Worm (Caenorhabditis elegans): ENCODE data around the gene F41E7.2.

DNA sequence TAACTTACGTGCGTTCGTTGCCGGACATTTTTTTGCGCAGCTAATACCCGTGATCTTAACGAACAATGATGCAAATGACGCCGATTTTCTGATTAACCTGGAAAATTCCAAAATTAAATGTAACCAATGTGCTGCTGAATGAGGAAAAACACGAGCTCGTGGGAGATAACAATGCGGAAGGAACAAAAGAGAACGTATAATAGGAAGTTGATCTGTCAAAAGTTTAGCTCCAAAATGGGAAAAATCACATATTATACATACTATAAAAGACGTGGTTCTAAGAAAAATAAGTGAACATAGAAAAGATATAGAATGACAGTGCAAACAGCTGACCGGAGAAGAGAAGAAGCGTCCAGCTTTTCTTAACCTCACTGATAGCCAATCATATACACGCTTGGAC lies 20.7 kb upstream of the F41E7.2 start, which contains the start of gene C14H10.2:
- no peak for TF ChIP-seq nhr-237 (tag; optimal IDR thresholded peaks at IDR 0.05)
- TF ChIP-seq ama-1 (optimal IDR thresholded peaks at IDR 0.05) = no peak
- no peak for TF ChIP-seq aha-1 (tag; optimal IDR thresholded peaks at IDR 0.05)
- TF ChIP-seq hlh-17 (GFP tag; optimal IDR thresholded peaks at IDR 0.05; ENCODE audit: borderline replicate concordance) = no peak
- no peak for TF ChIP-seq ceh-8 (GFP tag; optimal IDR thresholded peaks at IDR 0.05)
- TF ChIP-seq blmp-1 (tag; optimal IDR thresholded peaks at IDR 0.05) = no peak
- no peak for TF ChIP-seq elt-2 (tag; optimal IDR thresholded peaks at IDR 0.05)

Data from whole organism, L1 larva.